Worm (Caenorhabditis elegans): ENCODE measurements around the gene F56C3.1.

F56C3.1 gene

ce11 chrX:1384538-1384937 lies 2.6 kb upstream of the F56C3.1 start, which contains the start of gene F56C3.8:
TSS of gene F56C3.8 (minus strand) at chrX:1384638.
- TF ChIP-seq pqm-1 (tag; optimal IDR thresholded peaks at IDR 0.05) (no peak), zip-4 (GFP tag; optimal IDR thresholded peaks at IDR 0.05) (no peak), lin-14 (GFP tag; optimal IDR thresholded peaks at IDR 0.05) (no peak), nhr-90 (tag; optimal IDR thresholded peaks at IDR 0.05; ENCODE audit: poor library complexity) (no peak), aha-1 (tag; optimal IDR thresholded peaks at IDR 0.05) (no peak)

DNA sequence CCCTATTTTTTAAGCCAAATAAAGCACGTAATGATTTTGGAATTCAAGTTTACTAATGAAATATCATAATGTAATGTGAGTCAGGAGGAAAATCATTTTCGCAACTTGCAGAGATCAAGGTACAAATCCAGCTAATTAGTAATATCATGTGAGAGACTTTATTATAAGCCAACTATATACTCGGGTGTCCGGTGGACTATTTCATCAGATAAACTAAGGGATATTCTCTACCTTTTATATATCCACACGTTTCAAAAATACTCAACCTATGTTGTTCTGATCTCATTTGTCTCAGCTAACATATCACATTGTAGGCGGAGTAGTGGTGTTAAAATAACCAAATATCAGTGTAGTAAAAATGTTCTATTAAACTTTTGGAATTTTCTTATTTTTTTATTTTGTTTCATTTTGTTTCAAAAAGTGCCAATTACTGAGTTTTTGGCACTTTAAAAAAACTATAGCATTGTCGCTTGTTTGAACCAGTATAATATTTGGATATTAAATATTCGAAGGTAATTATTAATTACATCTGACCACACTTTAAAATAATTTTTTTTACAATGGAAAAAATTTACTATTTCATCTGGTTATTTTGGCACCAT lies 2.4 kb downstream of the F56C3.1 start:
- peak; percentile 92 for TF ChIP-seq nhr-20 (tag; optimal IDR thresholded peaks at IDR 0.05)
- peak; percentile 92 for TF ChIP-seq ztf-4 (tag; optimal IDR thresholded peaks at IDR 0.05)
- TF ChIP-seq hpl-2 (GFP tag; optimal IDR thresholded peaks at IDR 0.05) = peak; percentile 84
- TF ChIP-seq lin-15B (tag; optimal IDR thresholded peaks at IDR 0.05) = no peak
- TF ChIP-seq elt-2 (tag; optimal IDR thresholded peaks at IDR 0.05) = peak; percentile 64
- TF ChIP-seq nhr-77 (tag; optimal IDR thresholded peaks at IDR 0.05) = peak; percentile 94
- TF ChIP-seq zag-1 (tag; optimal IDR thresholded peaks at IDR 0.05) = no peak
- TF ChIP-seq swsn-7 (tag; optimal IDR thresholded peaks at IDR 0.05) = peak; percentile 88
- no peak for TF ChIP-seq unc-62 (GFP tag; optimal IDR thresholded peaks at IDR 0.05)
- no peak for TF ChIP-seq blmp-1 (tag; optimal IDR thresholded peaks at IDR 0.05)
- peak; percentile 97 for TF ChIP-seq jun-1 (tag; optimal IDR thresholded peaks at IDR 0.05)
- no peak for TF ChIP-seq tlp-1 (tag; optimal IDR thresholded peaks at IDR 0.05)
- peak; percentile 57 for TF ChIP-seq mab-9 (GFP tag; IDR thresholded peaks at IDR 0.05)
- no peak for TF ChIP-seq unc-30 (tag; optimal IDR thresholded peaks at IDR 0.05)
- TF ChIP-seq tbx-2 (tag; optimal IDR thresholded peaks at IDR 0.05) = peak; percentile 89
- no peak for TF ChIP-seq mdl-1 (tag; optimal IDR thresholded peaks at IDR 0.05)
- TF ChIP-seq ama-1 (optimal IDR thresholded peaks at IDR 0.05) = no peak
- peak; percentile 86 for TF ChIP-seq lin-13 (GFP tag; optimal IDR thresholded peaks at IDR 0.05)
- TF ChIP-seq xbp-1 (tag; optimal IDR thresholded peaks at IDR 0.05) = peak; percentile 76
- no peak for TF ChIP-seq F16B12.6 (tag; optimal IDR thresholded peaks at IDR 0.05)
- TF ChIP-seq ceh-8 (GFP tag; optimal IDR thresholded peaks at IDR 0.05) = peak; percentile 95
- peak; percentile 62 for TF ChIP-seq C04F5.9 (tag; optimal IDR thresholded peaks at IDR 0.05)
- peak; percentile 98 for TF ChIP-seq nhr-47 (tag; optimal IDR thresholded peaks at IDR 0.05)
- no peak for TF ChIP-seq Y116A8C.19 (tag; optimal IDR thresholded peaks at IDR 0.05; ENCODE audit: borderline replicate concordance)
- TF ChIP-seq unc-98 (GFP tag; IDR thresholded peaks at IDR 0.05) = peak; percentile 47
- TF ChIP-seq hlh-4 (tag; optimal IDR thresholded peaks at IDR 0.05) = no peak
- no peak for TF ChIP-seq ceh-90 (tag; optimal IDR thresholded peaks at IDR 0.05)
- TF ChIP-seq dsc-1 (tag; optimal IDR thresholded peaks at IDR 0.05) = peak; percentile 99
- TF ChIP-seq ztf-11 (tag; optimal IDR thresholded peaks at IDR 0.05) = peak; percentile 35 to 74
- peak; percentile 62 for TF ChIP-seq efl-3 (GFP tag; optimal IDR thresholded peaks at IDR 0.05)
- peak; percentile 50 for TF ChIP-seq unc-86 (tag; optimal IDR thresholded peaks at IDR 0.05)
- no peak for TF ChIP-seq nhr-84 (tag; optimal IDR thresholded peaks at IDR 0.05)
- peak; percentile 96 for TF ChIP-seq nhr-11 (tag; optimal IDR thresholded peaks at IDR 0.05)
- TF ChIP-seq grh-1 (GFP tag; IDR thresholded peaks at IDR 0.05) = peak; percentile 75
- TF ChIP-seq ceh-82 (tag; optimal IDR thresholded peaks at IDR 0.05) = peak; percentile 65 to 88 (median 82)
- TF ChIP-seq snu-23 (GFP tag; optimal IDR thresholded peaks at IDR 0.05) = peak; percentile 98
- peak; percentile 9 to 43 (median 19) for TF ChIP-seq dpl-1 (GFP tag; optimal IDR thresholded peaks at IDR 0.05)
- TF ChIP-seq sox-4 (tag; optimal IDR thresholded peaks at IDR 0.05) = peak; percentile 96
- peak; percentile 85 for TF ChIP-seq lir-3 (tag; optimal IDR thresholded peaks at IDR 0.05; ENCODE audit: poor library complexity)
- peak; percentile 73 for TF ChIP-seq mep-1 (tag; optimal IDR thresholded peaks at IDR 0.05)
- TF ChIP-seq lsy-2 (tag; optimal IDR thresholded peaks at IDR 0.05) = peak; percentile 82 to 86
- TF ChIP-seq sptf-1 (tag; optimal IDR thresholded peaks at IDR 0.05) = no peak
- no peak for TF ChIP-seq aha-1 (tag; optimal IDR thresholded peaks at IDR 0.05)
- TF ChIP-seq C16A3.4 (tag; optimal IDR thresholded peaks at IDR 0.05) = peak; percentile 96
- TF ChIP-seq ets-5 (GFP tag; IDR thresholded peaks at IDR 0.05) = no peak
- TF ChIP-seq rnt-1 (tag; optimal IDR thresholded peaks at IDR 0.05) = peak; percentile 43
- no peak for TF ChIP-seq mef-2 (tag; optimal IDR thresholded peaks at IDR 0.05)
